Worm (Caenorhabditis elegans) whole organism, L4 larva: ENCODE results near the gene ZK1127.13.

Source experiments
- Y75B8A.6 ChIP-seq: fragments of 200-800 bp; sonication (Bioruptor generic); IDR thresholded peaks from 2 replicates; pipeline ENCODE4 v1.3.6; 2022; ENCODE audit warnings: missing genetic modification reagents, missing genetic modification characterization, missing compliant biosample characterization
- aly-2 ChIP-seq: sonication (generic microtip); optimal IDR thresholded peaks from 2 replicates; lab custom pipeline; 2018; ENCODE audit warnings: missing biosample characterization, missing genetic modification characterization
- ama-1 ChIP-seq: fragments of 150-350 bp; optimal IDR thresholded peaks from 2 replicates; lab custom pipeline; 2014; ENCODE audit warnings: inconsistent platforms, mixed read lengths
- ces-1 ChIP-seq: fragments of 150-350 bp; sonication (generic microtip); optimal IDR thresholded peaks from 4 replicates; lab custom pipeline; 2014; ENCODE audit warnings: missing biosample characterization, missing genetic modification reagents, missing genetic modification characterization
- fkh-10 ChIP-seq: fragments of 150-350 bp; optimal IDR thresholded peaks from 2 replicates; lab custom pipeline; 2014; ENCODE audit warnings: missing biosample characterization, missing genetic modification reagents, missing genetic modification characterization
- hif-1 ChIP-seq, 2 experiments: sonication (generic microtip); optimal IDR thresholded peaks; 2 replicates each; lab custom pipeline; 2016 to 2017; ENCODE audit warnings: missing compliant biosample characterization in 2 of 2, missing genetic modification characterization in 2 of 2, missing genetic modification reagents in 2 of 2, missing genotype in 2 of 2, mild to moderate bottlenecking in 1 of 2
- lin-39 ChIP-seq: fragments of 150-350 bp; optimal IDR thresholded peaks from 2 replicates; lab custom pipeline; 2014; ENCODE audit warnings: missing biosample characterization, missing genetic modification reagents, missing genetic modification characterization
- nhr-11 ChIP-seq: fragments of 150-350 bp; optimal IDR thresholded peaks from 2 replicates; lab custom pipeline; 2014; ENCODE audit warnings: missing biosample characterization, missing genetic modification characterization
- pha-4 ChIP-seq, 2 experiments: fragments of 150-350 bp in 1 of 2; fragments of 200-800 bp in 1 of 2; sonication (Bioruptor generic) in 1 of 2; IDR thresholded peaks in 1 of 2; optimal IDR thresholded peaks in 1 of 2; 2 replicates each; pipeline versions ENCODE4 v1.3.6 to Lab custom; 2014 to 2022; ENCODE audit warnings: missing genetic modification characterization in 2 of 2, missing genetic modification reagents in 2 of 2, missing biosample characterization in 1 of 2, missing compliant biosample characterization in 1 of 2
- snpc-4 ChIP-seq: fragments of 150-350 bp; optimal IDR thresholded peaks from 2 replicates; lab custom pipeline; 2014; ENCODE audit warnings: missing biosample characterization, missing genetic modification characterization
- unc-39 ChIP-seq: sonication (generic microtip); optimal IDR thresholded peaks from 2 replicates; lab custom pipeline; 2017; ENCODE audit warnings: missing biosample characterization, missing genetic modification characterization
- ztf-11 ChIP-seq: fragments of 150-350 bp; optimal IDR thresholded peaks from 2 replicates; lab custom pipeline; 2014; ENCODE audit warnings: missing biosample characterization, missing genetic modification characterization

DNA sequence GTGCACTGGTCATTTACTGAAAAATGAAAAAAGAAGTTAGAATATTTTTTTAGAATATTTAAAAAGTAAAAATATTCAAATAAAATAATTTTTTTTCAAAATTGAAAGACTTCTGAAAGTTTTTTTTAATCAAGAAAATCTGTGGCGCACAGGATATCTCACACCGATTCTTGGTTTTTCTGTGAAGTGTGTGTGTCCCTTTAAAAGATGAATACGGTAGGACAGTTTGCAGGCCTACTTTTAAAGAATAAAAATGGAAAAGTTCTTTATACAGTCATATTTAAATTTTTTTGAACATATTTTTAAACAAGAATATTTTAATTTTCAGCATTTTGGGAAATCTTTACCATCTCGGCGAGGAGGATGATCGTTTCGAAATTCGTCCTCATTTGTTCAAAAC, 45.5 kb downstream of the ZK1127.13 start, which contains the start of gene mct-5:
- TF ChIP-seq ama-1 (lab: Kevin White, UChicago) (no peak), unc-39 (tag; lab: Kevin White, UChicago) (no peak), aly-2 (no peak), hif-1 (tag; optimal IDR thresholded peaks at IDR 0.05; lab: Kevin White, UChicago) (no peak), ztf-11 (no peak), fkh-10 (no peak), lin-39 (tag; lab: Kevin White, UChicago) (no peak), snpc-4 (tag; lab: Kevin White, UChicago) (no peak), Y75B8A.6 (GFP tag; lab: Robert Waterston, UW) (no peak), nhr-11 (tag; lab: Kevin White, UChicago) (no peak), pha-4 (GFP tag; IDR thresholded peaks at IDR 0.05; lab: Robert Waterston, UW) (no peak), pha-4 (tag; optimal IDR thresholded peaks at IDR 0.05; lab: Kevin White, UChicago) (no peak), ces-1 (GFP tag; lab: Kevin White, UChicago) (no peak)
